Fruit fly (Drosophila melanogaster) whole organism, embryonic: ENCODE results near the gene CG4658.

Experiments used
- Ada2b ChIP-seq: fragments of 200-800 bp; sonication (Bioruptor generic); IDR thresholded peaks from 2 replicates; pipeline ENCODE4 v1.3.6; 2022; ENCODE audit warnings: missing biosample characterization, missing genetic modification characterization
- Bgb ChIP-seq: fragments of 200-800 bp; sonication (Bioruptor generic); IDR thresholded peaks from 2 replicates; pipeline ENCODE4 v1.3.6; 2022; ENCODE audit warnings: missing biosample characterization, missing genetic modification characterization; ENCODE audit not compliant: partially characterized antibody
- CG10543 ChIP-seq: fragments of 200-800 bp; sonication (Bioruptor generic); optimal IDR thresholded peaks from 3 replicates; lab custom pipeline; 2017; ENCODE audit warnings: missing biosample characterization, mild to moderate bottlenecking, missing genetic modification characterization, moderate library complexity
- CG10959 ChIP-seq: fragments of 200-800 bp; sonication (Bioruptor generic); IDR thresholded peaks from 2 replicates; pipeline ENCODE4 v1.3.6; 2022; ENCODE audit warnings: missing biosample characterization, missing genetic modification characterization
- CG11723 ChIP-seq: fragments of 200-800 bp; sonication (Bioruptor generic); optimal IDR thresholded peaks from 2 replicates; lab custom pipeline; 2017; ENCODE audit warnings: missing biosample characterization, mild to moderate bottlenecking, missing genetic modification characterization
- CG12236 ChIP-seq: fragments of 200-800 bp; sonication (Bioruptor generic); optimal IDR thresholded peaks from 2 replicates; lab custom pipeline; 2016; ENCODE audit warnings: missing biosample characterization, missing genetic modification characterization
- CG12299 ChIP-seq: fragments of 200-800 bp; sonication (Bioruptor generic); optimal IDR thresholded peaks from 2 replicates; lab custom pipeline; 2018; ENCODE audit warnings: missing biosample characterization, mild to moderate bottlenecking, missing genetic modification characterization
- CG15269 ChIP-seq: fragments of 200-800 bp; sonication (Bioruptor generic); optimal IDR thresholded peaks from 2 replicates; lab custom pipeline; 2018; ENCODE audit warnings: missing biosample characterization, mild to moderate bottlenecking, missing genetic modification characterization, moderate library complexity
- CG15514 ChIP-seq: fragments of 200-800 bp; sonication (Bioruptor generic); optimal IDR thresholded peaks from 3 replicates; lab custom pipeline; 2017; ENCODE audit warnings: missing biosample characterization, missing genetic modification characterization, mild to moderate bottlenecking, moderate library complexity, missing genetic modification reagents
- CG17186 ChIP-seq: fragments of 200-800 bp; sonication (Bioruptor generic); optimal IDR thresholded peaks from 3 replicates; lab custom pipeline; 2017; ENCODE audit warnings: missing biosample characterization, missing genetic modification reagents, missing genetic modification characterization
- CG1792 ChIP-seq: fragments of 200-800 bp; sonication (Bioruptor generic); optimal IDR thresholded peaks from 2 replicates; lab custom pipeline; 2016; ENCODE audit warnings: missing biosample characterization, missing genetic modification characterization
- CG18599 ChIP-seq: fragments of 200-800 bp; sonication (Bioruptor generic); optimal IDR thresholded peaks from 3 replicates; lab custom pipeline; 2017; ENCODE audit warnings: missing biosample characterization, missing genetic modification characterization, mild to moderate bottlenecking, moderate library complexity, missing genetic modification reagents
- CG30403 ChIP-seq: fragments of 200-800 bp; sonication (Bioruptor generic); optimal IDR thresholded peaks from 3 replicates; lab custom pipeline; 2016; ENCODE audit warnings: missing biosample characterization, missing genetic modification characterization
- CG3281 ChIP-seq: fragments of 200-800 bp; sonication (Bioruptor generic); optimal IDR thresholded peaks from 3 replicates; lab custom pipeline; 2017; ENCODE audit warnings: missing biosample characterization, mild to moderate bottlenecking, missing genetic modification characterization
- CG3407 ChIP-seq: fragments of 200-800 bp; sonication (Bioruptor generic); optimal IDR thresholded peaks from 2 replicates; lab custom pipeline; 2018; ENCODE audit warnings: missing biosample characterization, mild to moderate bottlenecking, missing genetic modification characterization
- CG3995 ChIP-seq: fragments of 200-800 bp; sonication (Bioruptor generic); optimal IDR thresholded peaks from 3 replicates; lab custom pipeline; 2016; ENCODE audit warnings: missing biosample characterization, missing genetic modification characterization
- CG4360 ChIP-seq: fragments of 200-800 bp; sonication (Bioruptor generic); IDR thresholded peaks from 2 replicates; pipeline ENCODE4 v1.3.6; 2022; ENCODE audit warnings: missing biosample characterization, missing genetic modification characterization
- CG5953 ChIP-seq: fragments of 200-800 bp; sonication (Bioruptor generic); IDR thresholded peaks from 2 replicates; pipeline ENCODE4 v1.3.6; 2022; ENCODE audit warnings: missing biosample characterization, missing genetic modification characterization
- CG6175 ChIP-seq: fragments of 200-800 bp; sonication (Bioruptor generic); IDR thresholded peaks from 3 replicates; pipeline ENCODE4 v1.3.6; 2022; ENCODE audit warnings: missing biosample characterization, missing genetic modification characterization
- CG7839 ChIP-seq: fragments of 200-800 bp; sonication (Bioruptor generic); optimal IDR thresholded peaks from 3 replicates; lab custom pipeline; 2018; ENCODE audit warnings: missing biosample characterization, mild to moderate bottlenecking, missing genetic modification characterization, moderate library complexity
- Dip3 ChIP-seq: fragments of 200-800 bp; sonication (Bioruptor generic); optimal IDR thresholded peaks from 3 replicates; lab custom pipeline; 2016; ENCODE audit warnings: missing biosample characterization, missing genetic modification characterization
- Dll ChIP-seq: fragments of 200-800 bp; sonication (Bioruptor generic); IDR thresholded peaks from 4 replicates; pipeline ENCODE4 v1.3.6; 2022; ENCODE audit warnings: missing biosample characterization, missing genetic modification characterization; ENCODE audit not compliant: partially characterized antibody
- Dref ChIP-seq: fragments of 200-800 bp; sonication (Bioruptor generic); IDR thresholded peaks from 2 replicates; pipeline ENCODE4 v1.3.6; 2022; ENCODE audit warnings: missing biosample characterization, missing genetic modification characterization
- ERR ChIP-seq: fragments of 200-800 bp; sonication (Bioruptor generic); optimal IDR thresholded peaks from 2 replicates; lab custom pipeline; 2016; ENCODE audit warnings: missing biosample characterization, missing genetic modification characterization
- Fer2 ChIP-seq: fragments of 200-800 bp; sonication (Bioruptor generic); optimal IDR thresholded peaks from 2 replicates; lab custom pipeline; 2018; ENCODE audit warnings: missing biosample characterization, mild to moderate bottlenecking, missing genetic modification characterization, moderate library complexity
- Gsc ChIP-seq: fragments of 200-800 bp; sonication (Bioruptor generic); IDR thresholded peaks from 2 replicates; pipeline ENCODE4 v1.3.6; 2022; ENCODE audit warnings: missing biosample characterization, missing genetic modification characterization
- H2.0 ChIP-seq: fragments of 200-800 bp; sonication (Bioruptor generic); IDR thresholded peaks from 2 replicates; pipeline ENCODE4 v1.3.6; 2022; ENCODE audit warnings: missing biosample characterization, missing genetic modification characterization
- HLH4C ChIP-seq: fragments of 200-800 bp; sonication (Bioruptor generic); IDR thresholded peaks from 3 replicates; pipeline ENCODE4 v1.3.6; 2022; ENCODE audit warnings: missing biosample characterization, missing genetic modification characterization; ENCODE audit not compliant: partially characterized antibody
- Sin3A ChIP-seq: fragments of >200 bp; optimal IDR thresholded peaks from 2 replicates; lab custom pipeline; 2018
- Sox100B ChIP-seq: fragments of 200-800 bp; sonication (Bioruptor generic); optimal IDR thresholded peaks from 3 replicates; lab custom pipeline; 2018; ENCODE audit warnings: missing biosample characterization, mild to moderate bottlenecking, missing genetic modification characterization
- Sox102F ChIP-seq: fragments of 200-800 bp; sonication (Bioruptor generic); optimal IDR thresholded peaks from 2 replicates; lab custom pipeline; 2018; ENCODE audit warnings: missing biosample characterization, mild to moderate bottlenecking, missing genetic modification characterization, moderate library complexity
- ac ChIP-seq: fragments of 200-800 bp; sonication (Bioruptor generic); optimal IDR thresholded peaks from 3 replicates; lab custom pipeline; 2017; ENCODE audit warnings: missing biosample characterization, mild to moderate bottlenecking, missing genetic modification characterization
- bab2 ChIP-seq: fragments of 200-800 bp; sonication (Bioruptor generic); optimal IDR thresholded peaks from 2 replicates; lab custom pipeline; 2016; ENCODE audit warnings: missing biosample characterization, missing genetic modification characterization
- chif ChIP-seq, 2 experiments: fragments of 200-800 bp; sonication (Bioruptor generic); optimal IDR thresholded peaks; 3 replicates each; lab custom pipeline; 2016; ENCODE audit warnings: missing biosample characterization in 2 of 2, missing genetic modification characterization in 2 of 2
- crol ChIP-seq: fragments of 200-800 bp; sonication (Bioruptor generic); IDR thresholded peaks from 2 replicates; pipeline ENCODE4 v1.3.6; 2022; ENCODE audit warnings: missing biosample characterization, missing genetic modification characterization
- fd3F ChIP-seq: fragments of 200-800 bp; sonication (Bioruptor generic); optimal IDR thresholded peaks from 2 replicates; lab custom pipeline; 2018; ENCODE audit warnings: missing biosample characterization, mild to moderate bottlenecking, missing genetic modification characterization, moderate library complexity
- fu2 ChIP-seq: fragments of 200-800 bp; sonication (Bioruptor generic); optimal IDR thresholded peaks from 2 replicates; lab custom pipeline; 2016; ENCODE audit warnings: missing biosample characterization, missing genetic modification characterization
- grn ChIP-seq: fragments of 200-800 bp; sonication (Bioruptor generic); optimal IDR thresholded peaks from 3 replicates; lab custom pipeline; 2017; ENCODE audit warnings: missing biosample characterization, missing genetic modification characterization
- gsb ChIP-seq: fragments of 200-800 bp; sonication (Bioruptor generic); IDR thresholded peaks from 2 replicates; pipeline ENCODE4 v1.3.6; 2022; ENCODE audit warnings: missing biosample characterization, missing genetic modification characterization
- kah ChIP-seq: fragments of 200-800 bp; sonication (Bioruptor generic); optimal IDR thresholded peaks from 2 replicates; lab custom pipeline; 2018; ENCODE audit warnings: missing biosample characterization, mild to moderate bottlenecking, missing genetic modification characterization
- lbe ChIP-seq: fragments of 200-800 bp; sonication (Bioruptor generic); optimal IDR thresholded peaks from 2 replicates; lab custom pipeline; 2016; ENCODE audit warnings: missing biosample characterization, mild to moderate bottlenecking, missing genetic modification characterization
- nau ChIP-seq: fragments of 200-800 bp; sonication (Bioruptor generic); optimal IDR thresholded peaks from 3 replicates; lab custom pipeline; 2017; ENCODE audit warnings: missing biosample characterization, mild to moderate bottlenecking, missing genetic modification characterization, missing genetic modification reagents
- oc ChIP-seq: fragments of 200-800 bp; sonication (Bioruptor generic); optimal IDR thresholded peaks from 2 replicates; lab custom pipeline; 2018; ENCODE audit warnings: missing biosample characterization, mild to moderate bottlenecking, missing genetic modification characterization, moderate library complexity
- pb ChIP-seq: fragments of 200-800 bp; sonication (Bioruptor generic); optimal IDR thresholded peaks from 3 replicates; lab custom pipeline; 2016; ENCODE audit warnings: missing biosample characterization, missing genetic modification characterization
- pros ChIP-seq: fragments of 200-800 bp; sonication (Bioruptor generic); optimal IDR thresholded peaks from 3 replicates; lab custom pipeline; 2019; ENCODE audit warnings: missing biosample characterization, mild to moderate bottlenecking, missing genetic modification characterization, moderate library complexity
- run ChIP-seq: fragments of 200-800 bp; sonication (Bioruptor generic); optimal IDR thresholded peaks from 3 replicates; lab custom pipeline; 2018; ENCODE audit warnings: missing biosample characterization, mild to moderate bottlenecking, missing genetic modification characterization
- so ChIP-seq: fragments of 200-800 bp; sonication (Bioruptor generic); IDR thresholded peaks from 3 replicates; pipeline ENCODE4 v1.3.6; 2022; ENCODE audit warnings: missing biosample characterization, missing genetic modification characterization
- sqz ChIP-seq: fragments of 200-800 bp; sonication (Bioruptor generic); optimal IDR thresholded peaks from 3 replicates; lab custom pipeline; 2018; ENCODE audit warnings: missing biosample characterization, mild to moderate bottlenecking, missing genetic modification characterization
- stc ChIP-seq: fragments of 200-800 bp; sonication (Bioruptor generic); IDR thresholded peaks from 2 replicates; pipeline ENCODE4 v1.3.6; 2022; ENCODE audit warnings: missing biosample characterization, missing genetic modification characterization

CG4658 gene

dm6 chr2L:9986402-9987350 lies 29.7 kb downstream of the CG4658 start (continued):
- TF ChIP-seq Ada2b (peak; percentile 71), chif (GFP tag; optimal IDR thresholded peaks at IDR 0.05; lab: Kevin White, UChicago) (peak; percentile 11 to 31), CG10543 (no peak), crol (GFP tag; lab: Robert Waterston, UW) (no peak), grn (GFP tag; lab: Kevin White, UChicago) (no peak), fd3F (GFP tag; lab: Kevin White, UChicago) (no peak), gsb (GFP tag; lab: Robert Waterston, UW) (no peak), CG5953 (GFP tag; lab: Robert Waterston, UW) (peak; percentile 54; the same call in 1 of the 2 replicates), CG12299 (tag; lab: Kevin White, UChicago) (no peak), CG18599 (GFP tag; lab: Kevin White, UChicago) (peak; percentile 29), Sin3A (lab: Kevin White, UChicago) (no peak), pb (no peak), CG30403 (GFP tag; lab: Kevin White, UChicago) (peak; percentile 8), fu2 (GFP tag; lab: Kevin White, UChicago) (no peak), Dip3 (GFP tag; lab: Kevin White, UChicago) (no peak), CG11723 (GFP tag; lab: Kevin White, UChicago) (no peak), CG1792 (no peak), pros (peak; percentile 81), kah (GFP tag; lab: Kevin White, UChicago) (no peak), bab2 (GFP tag; lab: Kevin White, UChicago) (peak; percentile 47), Sox102F (GFP tag; lab: Kevin White, UChicago) (peak; percentile 72), HLH4C (GFP tag; lab: Robert Waterston, UW) (no peak), CG4360 (GFP tag; lab: Robert Waterston, UW) (peak; percentile 34; the same call in 1 of the 2 replicates), lbe (GFP tag; lab: Kevin White, UChicago) (peak; percentile 78), Bgb (GFP tag; lab: Robert Waterston, UW) (no peak), H2.0 (0 out of 2 replicates have a peak, but pooled peaks have one; percentile 48), Fer2 (no peak), run (tag; lab: Kevin White, UChicago) (no peak), stc (GFP tag; lab: Robert Waterston, UW) (peak; percentile 73), CG12236 (GFP tag; lab: Kevin White, UChicago) (no peak), Gsc (GFP tag; lab: Robert Waterston, UW) (no peak), CG3407 (GFP tag; lab: Kevin White, UChicago) (peak; percentile 1), CG17186 (GFP tag; lab: Kevin White, UChicago) (no peak), CG6175 (GFP tag; lab: Robert Waterston, UW) (no peak), sqz (GFP tag; lab: Kevin White, UChicago) (no peak), CG15514 (no peak), CG15269 (tag; lab: Kevin White, UChicago) (no peak), CG7839 (peak; percentile 59), Dll (GFP tag; lab: Robert Waterston, UW) (no peak), CG3281 (GFP tag; lab: Kevin White, UChicago) (no peak), ac (GFP tag; lab: Kevin White, UChicago) (no peak), so (GFP tag; lab: Robert Waterston, UW) (no peak), ERR (no peak), oc (tag; lab: Kevin White, UChicago) (no peak), CG10959 (no peak), Sox100B (GFP tag; lab: Kevin White, UChicago) (peak; percentile 47), nau (GFP tag; lab: Kevin White, UChicago) (no peak), CG3995 (GFP tag; lab: Kevin White, UChicago) (no peak), Dref (GFP tag; lab: Robert Waterston, UW) (no peak)
